Worm (Caenorhabditis elegans): ENCODE results near the gene rabs-5.

- TF ChIP-seq aly-1 (tag; optimal IDR thresholded peaks at IDR 0.05) (no peak), B0310.2 (tag; optimal IDR thresholded peaks at IDR 0.05) (no peak), ets-7 (tag; optimal IDR thresholded peaks at IDR 0.05) (no peak), tbx-37 (GFP tag; conservative IDR thresholded peaks at IDR 0.05) (no peak), flt-1 (GFP tag; IDR thresholded peaks at IDR 0.05) (no peak), tra-4 (tag; optimal IDR thresholded peaks at IDR 0.05) (no peak), hmg-4 (GFP tag; optimal IDR thresholded peaks at IDR 0.05) (no peak), ceh-13 (GFP tag; optimal IDR thresholded peaks at IDR 0.05) (no peak), ama-1 (optimal IDR thresholded peaks at IDR 0.05) (no peak), pes-1 (GFP tag; IDR thresholded peaks at IDR 0.05) (no peak), hnd-1 (tag; optimal IDR thresholded peaks at IDR 0.05) (no peak), ceh-36 (tag; optimal IDR thresholded peaks at IDR 0.05) (no peak), hmbx-1 (tag; optimal IDR thresholded peaks at IDR 0.05) (no peak), F13C5.2 (tag; optimal IDR thresholded peaks at IDR 0.05) (no peak)
Observed at ce11 chrIV:8144341-8144740, 36.9 kb upstream of the rabs-5 start.

All from whole organism, early embryonic.